Worm (Caenorhabditis elegans) whole organism, dauer: ENCODE results near the gene C35B1.9.
"Not testable (repeated sequence)": the region's sequence is repeated elsewhere in the genome, so short reads cannot be mapped to it uniquely, and the experiment has no call there.

Experiments used
- unc-62 ChIP-seq: sonication (generic microtip); optimal IDR thresholded peaks from 2 replicates; lab custom pipeline; 2017; ENCODE audit warnings: missing biosample characterization, missing genetic modification reagents, missing genetic modification characterization

Gene C35B1.9

DNA sequence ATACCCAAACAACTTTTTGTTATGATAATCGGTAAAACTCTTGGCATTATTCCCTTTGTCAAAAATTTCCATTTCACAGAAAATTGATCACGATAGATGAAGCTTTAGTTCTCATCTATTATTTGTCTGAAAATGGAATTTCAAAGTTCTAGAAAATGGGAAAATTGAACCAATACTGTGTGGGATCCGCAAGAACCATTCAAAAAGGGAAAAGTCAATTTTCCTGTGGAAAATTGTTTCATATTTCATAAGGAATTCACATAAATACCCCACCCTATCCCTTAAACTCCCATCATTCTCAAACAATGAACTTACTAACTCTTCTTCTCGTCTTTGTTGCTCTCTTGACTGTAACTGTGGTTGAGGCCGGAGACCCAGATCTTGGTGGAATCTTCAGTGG lies at the start of gene C35B1.9, which contains the start of gene C35B1.3:
C35B1.9 (minus strand) TSS at position 101 of the 400 bp plus-strand sequence.
C35B1.3 (plus strand) TSS at position 306 of the 400 bp plus-strand sequence.
- TF ChIP-seq unc-62 (GFP tag; lab: Kevin White, UChicago) = no peak

DNA sequence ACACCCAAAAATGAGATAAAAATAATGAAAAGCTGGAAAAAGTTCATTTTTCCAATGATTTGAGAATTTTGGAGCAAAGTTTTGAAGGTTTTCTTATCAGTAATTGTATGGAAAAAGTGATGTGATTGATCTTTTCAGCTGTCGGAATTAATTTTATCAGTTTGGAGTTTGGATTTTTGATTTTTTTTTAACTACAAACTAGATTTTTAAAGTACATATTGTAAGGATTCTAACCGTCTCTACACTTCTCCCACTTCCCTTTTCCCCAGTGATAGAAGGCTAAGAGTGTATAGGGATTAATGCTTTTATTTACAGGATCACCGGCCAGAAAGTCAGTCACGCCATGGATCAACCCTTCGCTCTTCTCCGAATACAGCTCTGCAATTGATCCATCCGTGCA lies 44.9 kb upstream of the C35B1.9 start, which contains the start of gene F49F1.7:
F49F1.7 (minus strand) TSS at position 101 of the 400 bp plus-strand sequence.
- not testable (repeated sequence) for TF ChIP-seq unc-62 (GFP tag; lab: Kevin White, UChicago)

DNA sequence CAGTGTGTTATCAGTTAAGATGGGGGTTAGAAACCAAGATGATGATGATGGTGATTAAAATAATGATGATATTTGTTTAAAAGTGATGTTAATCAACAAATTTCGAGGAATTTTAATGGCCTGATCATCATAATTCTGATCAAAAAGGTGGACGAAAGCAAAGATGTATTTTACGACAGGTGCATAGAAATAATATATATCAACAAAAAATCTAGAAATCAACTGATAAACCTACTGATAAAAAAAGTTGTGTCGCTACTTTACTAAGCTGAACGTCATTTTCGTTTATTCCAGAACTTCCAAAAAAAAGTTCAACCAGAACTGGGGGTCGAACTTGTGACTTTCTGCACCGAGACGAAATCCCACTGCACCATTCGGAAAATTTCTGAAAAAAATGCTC lies 42.3 kb upstream of the C35B1.9 start, which contains the start of gene mul-1:
mul-1 (minus strand) TSS at position 84 of the 400 bp plus-strand sequence.
- no peak for TF ChIP-seq unc-62 (GFP tag; lab: Kevin White, UChicago)

DNA sequence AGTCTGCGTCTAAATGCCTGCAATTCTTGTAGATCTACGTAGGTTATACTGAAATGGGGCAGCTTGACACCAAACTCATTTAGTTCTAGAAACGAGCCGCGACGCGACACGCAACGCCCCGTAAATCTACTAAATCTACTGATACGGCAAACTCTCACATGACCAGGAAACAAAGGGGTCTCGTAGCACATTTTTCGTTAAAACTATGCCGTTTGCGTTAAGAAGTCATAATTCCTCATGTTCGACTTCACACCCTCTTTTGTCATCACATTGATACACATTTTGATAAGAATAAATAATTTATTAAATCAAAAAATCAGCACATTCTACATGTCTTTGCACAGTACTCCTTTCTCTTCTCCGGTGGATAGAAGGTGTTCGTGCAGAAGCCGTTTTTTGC lies 40.3 kb upstream of the C35B1.9 start:
- no peak for TF ChIP-seq unc-62 (GFP tag; lab: Kevin White, UChicago)

DNA sequence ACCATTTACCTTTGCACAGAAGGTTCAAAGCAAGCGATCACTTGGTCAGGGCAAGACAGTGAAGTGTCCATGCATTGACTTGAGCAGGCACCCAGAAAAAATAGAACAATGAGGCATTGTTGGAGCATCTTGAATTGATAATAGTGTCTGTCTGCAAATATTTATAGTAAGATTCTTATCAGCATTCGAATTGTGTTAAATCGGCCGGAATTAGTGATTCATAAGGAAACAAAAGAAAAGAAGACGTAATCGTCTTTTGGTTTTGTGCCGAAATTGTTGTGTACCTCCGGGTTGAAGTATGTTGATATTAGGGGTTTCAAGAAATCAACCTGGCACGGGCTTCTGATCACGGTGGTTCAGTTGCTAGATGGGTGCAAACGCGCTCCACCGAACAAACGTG lies 39.5 kb upstream of the C35B1.9 start, which contains the start of gene F49F1.5:
F49F1.5 (minus strand) TSS at position 153 of the 400 bp plus-strand sequence.
- TF ChIP-seq unc-62 (GFP tag; lab: Kevin White, UChicago) = no peak

DNA sequence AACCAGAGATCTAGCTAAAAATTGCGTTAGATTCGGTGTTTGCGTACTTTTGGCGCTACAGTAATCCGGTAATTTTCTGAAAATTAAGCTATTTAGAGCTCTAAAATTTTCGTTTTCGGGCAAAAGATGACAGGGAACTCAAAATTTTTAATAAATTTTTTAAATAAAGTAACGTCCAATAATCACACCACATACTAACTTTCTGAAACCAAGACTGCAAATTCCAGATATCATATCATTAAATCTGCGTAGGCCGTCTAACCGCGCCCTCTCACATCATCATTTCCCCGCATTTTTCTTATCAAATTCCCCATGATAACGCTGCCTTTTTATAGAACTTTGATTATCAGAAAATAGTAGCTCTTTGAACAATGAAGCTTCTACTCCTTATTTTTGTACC lies 36.7 kb upstream of the C35B1.9 start, which contains the start of gene drd-50:
drd-50 (plus strand) TSS at position 301 of the 400 bp plus-strand sequence.
- TF ChIP-seq unc-62 (GFP tag; lab: Kevin White, UChicago) = no peak

DNA sequence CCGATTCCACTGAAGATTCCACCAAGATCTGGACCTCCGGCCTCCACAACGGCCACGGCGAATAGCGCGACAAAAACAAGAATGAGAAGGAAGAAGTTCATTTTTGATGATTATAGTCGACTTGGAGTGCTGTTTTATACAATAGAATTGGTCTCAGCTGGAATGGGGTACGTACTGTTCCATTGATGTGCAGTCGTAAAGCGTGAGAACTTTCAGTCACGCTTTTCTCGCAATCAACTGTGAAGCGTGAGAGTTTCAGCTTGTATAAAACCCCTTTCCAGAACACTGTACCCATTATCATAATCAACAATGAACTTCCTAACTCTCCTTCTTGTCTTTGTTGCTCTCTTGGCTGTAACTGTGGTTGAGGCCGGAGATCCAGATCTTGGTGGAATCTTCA lies 34.9 kb upstream of the C35B1.9 start, which contains the start of the genes F49F1.4 and F49F1.2:
F49F1.4 (minus strand) TSS at position 101 of the 400 bp plus-strand sequence.
F49F1.2 (plus strand) TSS at position 310 of the 400 bp plus-strand sequence.
- no peak for TF ChIP-seq unc-62 (GFP tag; lab: Kevin White, UChicago)

DNA sequence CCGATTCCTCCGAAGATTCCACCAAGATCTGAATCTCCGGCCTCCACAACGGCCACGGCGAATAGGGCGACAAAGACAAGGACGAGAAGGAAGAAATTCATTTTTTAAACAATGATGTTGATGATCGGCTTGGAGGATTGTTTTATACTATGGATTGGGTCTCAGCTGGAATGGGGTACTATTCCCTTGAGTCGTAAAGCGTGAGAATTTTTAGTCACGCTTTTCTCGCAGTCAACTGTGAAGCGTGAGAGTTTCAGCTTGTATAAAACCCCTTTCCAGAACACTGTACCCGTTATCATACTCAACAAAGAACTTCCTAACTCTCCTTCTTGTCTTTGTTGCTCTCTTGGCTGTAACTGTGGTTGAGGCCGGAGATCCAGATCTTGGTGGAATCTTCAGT lies 33.8 kb upstream of the C35B1.9 start, which contains the start of gene F49F1.15:
F49F1.15 (minus strand) TSS at position 101 of the 400 bp plus-strand sequence.
- no peak for TF ChIP-seq unc-62 (GFP tag; lab: Kevin White, UChicago)

DNA sequence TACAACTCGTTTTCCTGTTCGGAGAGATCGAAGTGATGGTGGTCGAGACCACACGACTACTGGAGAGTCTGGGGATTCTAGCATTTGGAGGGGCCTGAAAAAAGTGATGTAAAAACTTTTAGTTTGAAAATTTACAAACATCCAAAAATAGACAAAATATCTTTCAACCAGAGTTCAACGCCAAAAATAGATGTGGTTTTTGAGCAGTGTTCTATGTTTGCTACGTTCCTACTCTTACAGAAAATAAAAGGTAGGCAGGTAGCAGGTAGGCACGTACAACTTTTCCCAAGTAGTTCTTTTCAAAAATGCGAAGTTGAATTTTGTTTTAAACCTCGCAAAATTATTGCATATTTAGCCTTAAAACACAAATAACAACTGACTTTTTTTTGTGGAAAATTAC lies 31.6 kb upstream of the C35B1.9 start, which contains the start of gene F49F1.14:
F49F1.14 (minus strand) TSS at position 101 of the 400 bp plus-strand sequence.
- no peak for TF ChIP-seq unc-62 (GFP tag; lab: Kevin White, UChicago)

DNA sequence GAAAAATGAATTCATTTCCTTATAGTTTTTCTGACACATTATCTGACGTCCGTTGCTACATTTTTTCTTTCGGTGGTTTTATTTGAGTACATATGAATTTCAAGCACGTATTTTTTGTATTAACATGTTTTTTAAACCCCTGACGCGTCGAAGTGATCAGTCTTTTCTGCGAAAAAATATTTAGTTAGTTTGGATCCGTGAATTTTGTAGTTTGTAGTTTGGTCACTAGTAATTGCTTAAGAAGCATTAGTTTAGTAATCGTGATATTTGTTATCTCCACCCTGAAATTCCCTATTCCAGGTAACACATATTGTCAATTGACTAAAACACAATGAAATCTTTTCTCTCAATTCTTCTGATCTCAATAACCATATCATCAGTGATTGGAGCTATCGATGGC lies 28.0 kb upstream of the C35B1.9 start, which contains the start of gene C35B1.7:
C35B1.7 (plus strand) TSS at position 301 of the 400 bp plus-strand sequence.
- TF ChIP-seq unc-62 (GFP tag; lab: Kevin White, UChicago) = no peak

DNA sequence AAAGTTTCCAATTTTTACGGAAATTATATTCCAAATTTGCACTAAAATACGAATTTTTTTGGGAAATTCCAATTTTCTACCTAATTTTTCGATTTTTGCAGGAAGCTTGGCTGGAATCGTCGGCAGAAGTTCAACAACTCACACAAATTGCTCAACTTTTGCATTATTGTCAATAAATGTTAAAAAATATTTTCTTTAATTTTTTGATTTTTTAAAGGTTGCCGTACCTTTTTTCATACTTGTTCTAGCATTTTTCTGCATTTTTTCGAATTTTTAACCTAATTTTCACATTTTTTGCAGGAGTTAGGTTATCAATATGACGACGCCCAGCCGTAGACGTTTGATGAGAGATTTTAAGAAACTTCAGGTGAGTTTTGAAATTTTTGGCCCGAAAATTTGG lies 22.0 kb upstream of the C35B1.9 start, which contains the start of gene ubc-1:
ubc-1 (plus strand) TSS at position 301 of the 400 bp plus-strand sequence.
- no peak for TF ChIP-seq unc-62 (GFP tag; lab: Kevin White, UChicago)

DNA sequence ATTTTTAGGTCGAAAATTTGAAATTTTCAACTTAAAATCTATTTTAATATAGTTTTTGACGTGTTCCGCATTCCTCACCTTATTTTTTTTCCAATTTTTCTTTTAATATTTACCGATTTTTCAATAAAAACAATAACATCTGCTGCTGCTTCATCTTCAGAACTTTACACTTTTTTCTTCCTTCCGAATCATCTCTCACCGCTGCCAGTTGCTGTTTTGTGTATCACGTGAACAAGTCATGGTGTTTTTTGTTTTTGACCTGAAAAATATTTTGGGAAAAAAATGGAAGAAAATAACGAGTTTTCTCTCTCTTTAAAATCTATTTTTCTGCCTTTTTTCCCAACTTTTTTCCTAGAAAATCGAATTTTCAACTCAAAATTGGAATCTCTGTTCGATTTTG lies 19.0 kb upstream of the C35B1.9 start:
- no peak for TF ChIP-seq unc-62 (GFP tag; lab: Kevin White, UChicago)

DNA sequence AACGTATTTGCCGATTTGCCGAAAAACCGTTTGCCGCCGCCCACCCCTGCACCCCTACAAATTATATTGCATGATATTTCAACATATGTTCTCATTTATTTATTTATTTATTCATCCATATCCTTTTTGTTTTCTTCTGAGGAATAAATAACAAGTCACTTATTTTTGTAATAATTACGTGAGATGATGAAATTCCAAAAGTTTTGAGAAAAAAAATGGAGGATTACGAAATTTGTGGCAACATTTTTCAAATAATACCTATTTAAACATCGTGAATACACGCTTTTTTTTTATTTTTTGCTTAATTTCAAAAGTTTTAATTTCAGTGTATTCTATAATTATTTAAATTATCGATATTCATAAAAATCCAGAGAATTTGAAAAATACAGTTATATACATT lies 16.2 kb upstream of the C35B1.9 start:
- TF ChIP-seq unc-62 (GFP tag; lab: Kevin White, UChicago) = no peak

DNA sequence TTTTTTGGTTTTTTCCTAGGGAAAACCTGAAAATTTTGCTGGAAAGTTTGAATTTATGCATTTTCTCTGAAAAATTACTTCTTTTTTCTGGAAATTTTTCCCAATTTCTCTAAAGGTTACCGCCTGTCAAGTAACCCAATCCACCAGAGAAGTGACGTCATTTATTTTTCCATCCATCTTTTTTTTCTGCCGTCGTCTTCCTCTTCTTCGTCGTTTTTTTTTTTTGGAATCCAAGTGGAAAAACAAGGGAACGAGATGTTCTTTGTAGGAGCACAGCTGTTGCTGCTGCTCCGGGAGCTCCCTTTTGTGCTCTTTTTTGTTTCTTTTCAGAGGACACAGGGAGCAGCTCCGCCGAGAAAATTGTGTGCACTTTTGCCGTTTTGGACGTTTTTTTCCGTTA lies 13.6 kb upstream of the C35B1.9 start:
- no peak for TF ChIP-seq unc-62 (GFP tag; lab: Kevin White, UChicago)

DNA sequence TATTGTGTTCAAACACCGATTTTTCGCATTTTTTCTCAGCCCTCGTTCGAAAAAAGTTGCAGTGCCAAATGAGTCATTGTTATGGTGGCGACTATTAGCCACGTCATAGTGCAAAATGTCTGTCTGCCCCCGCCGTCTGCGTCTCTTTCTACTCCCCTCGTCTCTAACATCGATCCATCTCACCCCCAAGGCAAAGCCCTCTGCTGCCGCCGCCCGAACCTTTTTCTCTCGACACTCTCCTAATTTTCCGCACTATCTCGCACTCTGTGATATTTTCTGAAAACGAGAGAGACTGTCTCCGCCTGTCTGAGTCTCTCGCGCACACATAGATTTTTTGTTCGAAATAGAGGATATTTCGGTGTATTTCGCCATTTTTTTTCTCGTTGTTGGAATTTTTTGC lies 12.3 kb upstream of the C35B1.9 start:
- TF ChIP-seq unc-62 (GFP tag; lab: Kevin White, UChicago) = no peak

DNA sequence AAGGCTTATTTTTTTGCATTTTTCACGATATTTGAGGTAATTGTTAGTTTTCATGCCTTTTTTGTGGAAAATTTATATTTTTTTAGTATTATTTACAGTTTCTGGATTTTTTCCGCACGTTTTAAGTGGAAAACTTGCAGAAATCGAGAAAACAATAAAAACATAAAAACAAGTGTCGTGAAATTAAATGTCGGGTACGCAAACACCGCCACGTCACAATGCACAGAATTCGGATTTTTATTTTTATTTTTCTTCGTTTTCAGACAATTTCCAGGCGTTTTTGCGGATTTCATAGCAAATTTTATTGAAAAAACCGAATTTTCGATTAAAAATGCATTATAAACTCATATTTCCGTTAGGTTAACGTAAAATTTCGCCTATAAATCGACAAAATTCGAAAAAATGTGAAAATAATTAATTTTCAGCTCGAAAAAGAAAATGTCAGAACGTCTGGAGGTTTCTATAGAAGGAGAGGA lies 5.1 kb upstream of the C35B1.9 start, which contains the start of gene C35B1.2:
C35B1.2 (plus strand) TSS at position 426 of the 476 bp plus-strand sequence.
- TF ChIP-seq unc-62 (GFP tag; lab: Kevin White, UChicago) = no peak

DNA sequence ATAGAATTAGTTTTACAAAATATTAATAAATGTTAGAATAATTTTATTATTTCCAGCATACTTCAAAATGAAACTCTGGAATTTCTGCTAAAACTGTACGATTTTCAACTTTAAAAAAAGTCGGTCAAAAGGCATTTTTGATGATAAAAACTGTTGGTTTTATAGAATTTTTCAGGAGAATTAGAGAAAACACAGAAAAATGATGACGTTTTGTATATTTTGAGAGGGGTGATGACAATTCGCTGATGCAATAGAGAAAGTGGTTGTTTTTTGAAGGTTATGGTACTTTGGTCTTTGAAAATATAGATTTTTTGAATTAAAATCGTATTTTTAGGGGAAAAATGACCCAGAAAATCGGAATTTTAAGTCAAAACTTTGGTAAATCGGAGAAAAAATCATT lies 4.3 kb upstream of the C35B1.9 start:
- no peak for TF ChIP-seq unc-62 (GFP tag; lab: Kevin White, UChicago)
